Fruit fly (Drosophila melanogaster): Measurements from ENCODE around the gene Vps45.
A peak's percentile ranks its signal among the peaks of the same experiment; 100 is the strongest.

Gene Vps45

dm6 chr3R:9563240-9563992 is at the start of gene Vps45, which contains the start of gene CG9393 (continued):
- TF ChIP-seq CG33557 (GFP tag; optimal IDR thresholded peaks at IDR 0.05) (peak; percentile 54), sob (GFP tag; IDR thresholded peaks at IDR 0.05) (peak; percentile 71; the same call in 1 of the 2 replicates), Side (GFP tag; optimal IDR thresholded peaks at IDR 0.05) (peak; percentile 23), CG12769 (tag; optimal IDR thresholded peaks at IDR 0.05) (no peak), klu (GFP tag; IDR thresholded peaks at IDR 0.05) (peak; percentile 54), NK7.1 (GFP tag; optimal IDR thresholded peaks at IDR 0.05) (no peak), her (GFP tag; optimal IDR thresholded peaks at IDR 0.05) (no peak), sc (optimal IDR thresholded peaks at IDR 0.05) (no peak), sc (GFP tag; optimal IDR thresholded peaks at IDR 0.05) (no peak), ATbp (GFP tag; optimal IDR thresholded peaks at IDR 0.05) (no peak), TFAM (GFP tag; optimal IDR thresholded peaks at IDR 0.05) (no peak), Six4 (GFP tag; optimal IDR thresholded peaks at IDR 0.05) (peak; percentile 31), CG30431 (GFP tag; optimal IDR thresholded peaks at IDR 0.05) (no peak), tx (GFP tag; optimal IDR thresholded peaks at IDR 0.05) (peak; percentile 25), CG12299 (tag; optimal IDR thresholded peaks at IDR 0.05) (no peak), GATAe (GFP tag; conservative IDR thresholded peaks at IDR 0.05) (peak; percentile 71), eyg (GFP tag; optimal IDR thresholded peaks at IDR 0.05) (no peak), Elba2 (GFP tag; optimal IDR thresholded peaks at IDR 0.05) (peak; percentile 13), Atf6 (GFP tag; IDR thresholded peaks at IDR 0.05) (no peak; the same call in 1 of the 2 replicates), CG18011 (GFP tag; optimal IDR thresholded peaks at IDR 0.05) (peak; percentile 25), ci (GFP tag; IDR thresholded peaks at IDR 0.05) (no peak), cg (GFP tag; optimal IDR thresholded peaks at IDR 0.05) (no peak), lmd (GFP tag; IDR thresholded peaks at IDR 0.05) (peak; percentile 60), croc (GFP tag; conservative IDR thresholded peaks at IDR 0.05) (0 out of 3 replicates have a peak, but pooled peaks have one; percentile 23), p53 (GFP tag; optimal IDR thresholded peaks at IDR 0.05) (no peak), seq (GFP tag; IDR thresholded peaks at IDR 0.05) (no peak), CG18262 (tag; optimal IDR thresholded peaks at IDR 0.05) (peak; percentile 53), crol (GFP tag; IDR thresholded peaks at IDR 0.05) (no peak), jigr1 (GFP tag; IDR thresholded peaks at IDR 0.05) (no peak), HHEX (GFP tag; optimal IDR thresholded peaks at IDR 0.05) (no peak), ewg (GFP tag; optimal IDR thresholded peaks at IDR 0.05) (peak; percentile 38), E2f2 (GFP tag; IDR thresholded peaks at IDR 0.05) (peak; percentile 63), exex (tag; optimal IDR thresholded peaks at IDR 0.05) (peak; percentile 46), dati (GFP tag; IDR thresholded peaks at IDR 0.05) (no peak), NfI (GFP tag; optimal IDR thresholded peaks at IDR 0.05) (peak; percentile 58), dan (GFP tag; IDR thresholded peaks at IDR 0.05) (no peak), CG7745 (tag; optimal IDR thresholded peaks at IDR 0.05) (no peak), crp (GFP tag; optimal IDR thresholded peaks at IDR 0.05) (peak; percentile 28 to 82), CG10543 (GFP tag; optimal IDR thresholded peaks at IDR 0.05) (peak; percentile 51), lbe (GFP tag; optimal IDR thresholded peaks at IDR 0.05) (peak; percentile 64), CG13123 (GFP tag; optimal IDR thresholded peaks at IDR 0.05) (peak; percentile 52), Jarid2 (GFP tag; optimal IDR thresholded peaks at IDR 0.05) (no peak), chn (GFP tag; optimal IDR thresholded peaks at IDR 0.05) (peak; percentile 83), usp (GFP tag; optimal IDR thresholded peaks at IDR 0.05) (no peak), Usf (GFP tag; optimal IDR thresholded peaks at IDR 0.05) (no peak), Optix (GFP tag; IDR thresholded peaks at IDR 0.05) (0 out of 3 replicates have a peak, but pooled peaks have one; percentile 7), CG7839 (tag; optimal IDR thresholded peaks at IDR 0.05) (no peak), Hr78 (GFP tag; optimal IDR thresholded peaks at IDR 0.05) (no peak), HLH3B (GFP tag; IDR thresholded peaks at IDR 0.05) (no peak; the same call in 1 of the 2 replicates), sd (tag; optimal IDR thresholded peaks at IDR 0.05) (no peak)

Measured in whole organism, embryonic.